Fruit fly (Drosophila melanogaster): ENCODE measurements around the gene Myc.

Myc gene

dm6 chrX:3414003-3414767 is 41.2 kb downstream of the Myc start (continued):
- TF ChIP-seq CG10654 (GFP tag; optimal IDR thresholded peaks at IDR 0.05) (peak; percentile 25), CG6272 (GFP tag; IDR thresholded peaks at IDR 0.05) (no peak), CG32767 (GFP tag; IDR thresholded peaks at IDR 0.05) (peak; percentile 71), chif (GFP tag; optimal IDR thresholded peaks at IDR 0.05) (peak in 1 of 2 experiments; percentile 3), her (GFP tag; optimal IDR thresholded peaks at IDR 0.05) (no peak), chinmo (GFP tag; IDR thresholded peaks at IDR 0.05; ENCODE audit: partially characterized antibody) (0 out of 4 replicates have a peak, but pooled peaks have one; percentile 40), HLH3B (GFP tag; IDR thresholded peaks at IDR 0.05) (peak; percentile 63), rib (GFP tag; IDR thresholded peaks at IDR 0.05) (no peak), zen2 (GFP tag; IDR thresholded peaks at IDR 0.05; ENCODE audit: partially characterized antibody) (no peak), fd3F (GFP tag; optimal IDR thresholded peaks at IDR 0.05) (peak; percentile 62), CG13775 (GFP tag; optimal IDR thresholded peaks at IDR 0.05) (peak; percentile 59), CG1647 (GFP tag; optimal IDR thresholded peaks at IDR 0.05) (no peak), Nf-YC (tag; optimal IDR thresholded peaks at IDR 0.05) (peak; percentile 21), Ptx1 (GFP tag; IDR thresholded peaks at IDR 0.05) (peak; percentile 71), HHEX (GFP tag; optimal IDR thresholded peaks at IDR 0.05) (peak; percentile 60), inv (GFP tag; IDR thresholded peaks at IDR 0.05; ENCODE audit: partially characterized antibody) (no peak), Max (GFP tag; optimal IDR thresholded peaks at IDR 0.05) (peak; percentile 17), sim (GFP tag; IDR thresholded peaks at IDR 0.05) (no peak), hb (GFP tag; IDR thresholded peaks at IDR 0.05; ENCODE audit: partially characterized antibody) (no peak), Nf-YA (GFP tag; IDR thresholded peaks at IDR 0.05) (no peak), CG7271 (tag; optimal IDR thresholded peaks at IDR 0.05) (no peak), MESR4 (GFP tag; optimal IDR thresholded peaks at IDR 0.05) (no peak), zen (tag; optimal IDR thresholded peaks at IDR 0.05) (peak; percentile 11), zfh2 (GFP tag; optimal IDR thresholded peaks at IDR 0.05) (peak; percentile 6), p53 (GFP tag; optimal IDR thresholded peaks at IDR 0.05) (no peak), CG5953 (GFP tag; IDR thresholded peaks at IDR 0.05) (no peak), CG15269 (tag; optimal IDR thresholded peaks at IDR 0.05) (peak; percentile 78), Bdp1 (GFP tag; optimal IDR thresholded peaks at IDR 0.05) (no peak), cas (GFP tag; IDR thresholded peaks at IDR 0.05) (peak; percentile 46; the same call in 1 of the 2 replicates), CG17568 (GFP tag; optimal IDR thresholded peaks at IDR 0.05) (peak; percentile 24), NFAT (GFP tag; IDR thresholded peaks at IDR 0.05) (peak; percentile 7; the same call in 1 of the 2 replicates), zf30C (GFP tag; optimal IDR thresholded peaks at IDR 0.05) (no peak), zfh1 (GFP tag; IDR thresholded peaks at IDR 0.05) (peak; percentile 66), CG43689 (GFP tag; IDR thresholded peaks at IDR 0.05) (no peak), stwl (tag; optimal IDR thresholded peaks at IDR 0.05) (no peak), CG17385 (GFP tag; optimal IDR thresholded peaks at IDR 0.05) (peak; percentile 72), caup (GFP tag; optimal IDR thresholded peaks at IDR 0.05; ENCODE audit: severe bottlenecking) (peak; percentile 62), CG6654 (GFP tag; optimal IDR thresholded peaks at IDR 0.05) (peak; percentile 33), pho (GFP tag; optimal IDR thresholded peaks at IDR 0.05) (no peak), scrt (GFP tag; optimal IDR thresholded peaks at IDR 0.05) (peak; percentile 71), seq (GFP tag; IDR thresholded peaks at IDR 0.05) (peak; percentile 62), CkIIα-i1 (GFP tag; IDR thresholded peaks at IDR 0.05) (no peak), dan (GFP tag; IDR thresholded peaks at IDR 0.05) (no peak), btn (GFP tag; optimal IDR thresholded peaks at IDR 0.05) (no peak), bcd (GFP tag; optimal IDR thresholded peaks at IDR 0.05) (peak; percentile 61), disco-r (GFP tag; optimal IDR thresholded peaks at IDR 0.05) (no peak), gro (GFP tag; optimal IDR thresholded peaks at IDR 0.05) (no peak), Atf3 (GFP tag; optimal IDR thresholded peaks at IDR 0.05) (no peak), otp (GFP tag; IDR thresholded peaks at IDR 0.05) (no peak), CG13624 (GFP tag; optimal IDR thresholded peaks at IDR 0.05) (no peak)
